Fruit fly (Drosophila melanogaster): Measurements from ENCODE around the gene CG5902.

CG5902 gene

dm6 chr3R:24037538-24038265 lies 51.3 kb downstream of the CG5902 start, which contains the start of gene spas:
spas (plus strand) TSS chr3R:24038215.
- TF ChIP-seq ttk (optimal IDR thresholded peaks at IDR 0.05), result no peak
